Worm (Caenorhabditis elegans) whole organism, L2 larva: ENCODE data around the gene C23H5.15.

Source experiments
- blmp-1 ChIP-seq: sonication (generic microtip); optimal IDR thresholded peaks from 2 replicates; lab custom pipeline; 2017; ENCODE audit warnings: missing genetic modification characterization, mild to moderate bottlenecking, missing compliant biosample characterization, antibody characterized with exemption, moderate library complexity; ENCODE audit not compliant: insufficient read depth
- dmd-4 ChIP-seq: sonication (generic microtip); optimal IDR thresholded peaks from 2 replicates; lab custom pipeline; 2017; ENCODE audit warnings: missing biosample characterization, missing genetic modification characterization
- egl-27 ChIP-seq: sonication (generic microtip); optimal IDR thresholded peaks from 3 replicates; lab custom pipeline; 2017; ENCODE audit warnings: missing biosample characterization, missing genetic modification reagents, missing genetic modification characterization
- fos-1 ChIP-seq: fragments of 150-350 bp; optimal IDR thresholded peaks from 2 replicates; lab custom pipeline; 2014; ENCODE audit warnings: missing biosample characterization, missing genetic modification characterization
- gmeb-1 ChIP-seq: fragments of 150-350 bp; optimal IDR thresholded peaks from 2 replicates; lab custom pipeline; 2014; ENCODE audit warnings: missing biosample characterization, missing genetic modification characterization
- lin-13 ChIP-seq: fragments of 150-350 bp; optimal IDR thresholded peaks from 2 replicates; lab custom pipeline; 2014; ENCODE audit warnings: missing biosample characterization, missing genetic modification reagents, missing genetic modification characterization
- lin-39 ChIP-seq: fragments of 150-350 bp; optimal IDR thresholded peaks from 2 replicates; lab custom pipeline; 2014; ENCODE audit warnings: missing biosample characterization, missing genetic modification reagents, missing genetic modification characterization
- mdl-1 ChIP-seq, 2 experiments: fragments of 150-350 bp in 1 of 2; sonication (generic microtip) in 1 of 2; optimal IDR thresholded peaks; 2 replicates each; lab custom pipeline; 2017; ENCODE audit warnings: missing biosample characterization in 2 of 2, missing genetic modification characterization in 2 of 2
- nhr-129 ChIP-seq: fragments of 150-350 bp; optimal IDR thresholded peaks from 2 replicates; lab custom pipeline; 2014; ENCODE audit warnings: missing biosample characterization, missing genetic modification characterization
- nhr-237 ChIP-seq: fragments of 150-350 bp; optimal IDR thresholded peaks from 2 replicates; lab custom pipeline; 2014; ENCODE audit warnings: missing biosample characterization, missing genetic modification characterization
- sem-4 ChIP-seq: fragments of 150-350 bp; optimal IDR thresholded peaks from 2 replicates; lab custom pipeline; 2014; ENCODE audit warnings: missing biosample characterization, missing genetic modification reagents, missing genetic modification characterization
- unc-62 ChIP-seq: fragments of 150-350 bp; optimal IDR thresholded peaks from 2 replicates; lab custom pipeline; 2014; ENCODE audit warnings: missing biosample characterization, missing genetic modification reagents, missing genetic modification characterization

DNA sequence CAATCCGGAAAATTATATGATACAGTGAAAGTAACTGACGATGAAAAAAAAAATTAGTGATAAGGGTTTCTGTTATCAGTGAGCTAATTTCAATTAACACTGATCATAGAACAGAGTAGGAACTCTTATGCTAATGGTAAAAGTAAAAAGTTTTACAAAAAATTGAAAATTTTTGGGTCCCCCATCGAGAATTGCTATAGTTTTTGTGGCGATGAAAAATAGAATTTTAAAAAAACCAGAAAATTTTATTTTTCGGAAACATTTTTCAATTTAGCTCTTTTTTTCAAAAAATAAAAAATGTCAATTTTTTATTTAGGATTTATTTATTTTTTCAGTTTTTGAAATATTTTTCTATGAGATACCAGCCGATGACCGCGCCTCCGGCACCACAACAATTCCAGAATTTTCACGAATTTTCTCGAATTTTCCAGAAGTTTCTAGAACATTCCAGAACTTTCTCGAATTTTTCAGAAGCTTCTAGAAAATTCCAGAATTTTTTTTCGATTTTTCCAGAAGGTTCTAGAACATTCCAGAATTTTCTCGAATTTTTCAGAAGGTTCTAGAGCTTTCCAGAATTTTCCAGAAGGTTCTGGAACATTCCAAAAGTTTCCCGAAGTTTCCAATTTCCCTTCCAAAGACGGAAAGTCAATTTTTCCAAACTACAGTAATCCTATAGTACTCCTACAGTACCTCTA, 10.8 kb upstream of the C23H5.15 start, which contains the start of gene C23H5.8:
- TF ChIP-seq lin-39 (tag; lab: Kevin White, UChicago): no peak
- TF ChIP-seq sem-4 (tag; lab: Kevin White, UChicago): no peak
- no peak for TF ChIP-seq dmd-4 (tag; lab: Kevin White, UChicago)
- no peak for TF ChIP-seq nhr-237 (tag; lab: Kevin White, UChicago)
- TF ChIP-seq unc-62 (GFP tag; lab: Kevin White, UChicago): no peak
- no peak for TF ChIP-seq mdl-1 (tag; optimal IDR thresholded peaks at IDR 0.05; lab: Kevin White, UChicago)
- TF ChIP-seq lin-13: no peak
- TF ChIP-seq blmp-1: no peak
- TF ChIP-seq fos-1: peak; percentile 5
- no peak for TF ChIP-seq egl-27 (tag; lab: Kevin White, UChicago)
- no peak for TF ChIP-seq gmeb-1 (tag; lab: Kevin White, UChicago)
- TF ChIP-seq nhr-129 (tag; lab: Kevin White, UChicago): no peak
